Fruit fly (Drosophila melanogaster): Measurements from ENCODE around the gene CG12689.
A peak's percentile ranks its signal among the peaks of the same experiment; 100 is the strongest.

CG12689 gene

DNA sequence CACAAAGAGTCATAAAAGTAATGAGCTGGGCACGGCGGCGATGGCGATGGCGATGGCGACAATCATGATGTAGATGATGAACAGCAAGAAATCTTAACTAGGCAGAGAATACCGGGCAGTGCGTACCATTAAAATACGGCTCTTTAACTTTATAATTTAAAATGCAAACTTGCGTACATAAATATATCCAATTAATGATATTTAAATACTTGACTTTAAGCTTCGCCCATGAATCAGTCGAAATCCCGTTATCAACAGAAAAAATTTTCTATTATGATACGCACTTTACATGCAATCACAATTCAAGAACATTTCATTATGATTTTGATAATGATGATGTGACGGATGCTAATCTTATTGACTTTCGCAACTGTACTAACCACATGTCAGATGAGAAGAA is 6.9 kb downstream of the CG12689 start (continued):
- TF ChIP-seq Spps (tag; optimal IDR thresholded peaks at IDR 0.05), result no peak
- no peak for TF ChIP-seq CG8359 (GFP tag; optimal IDR thresholded peaks at IDR 0.05; ENCODE audit: borderline replicate concordance)
- TF ChIP-seq CG2889 (GFP tag; IDR thresholded peaks at IDR 0.05), result no peak
- TF ChIP-seq CG42726 (GFP tag; IDR thresholded peaks at IDR 0.05; ENCODE audit: partially characterized antibody), result no peak
- no peak for TF ChIP-seq exex (tag; optimal IDR thresholded peaks at IDR 0.05)
- TF ChIP-seq rib (GFP tag; IDR thresholded peaks at IDR 0.05), result no peak
- TF ChIP-seq HmgZ (tag; optimal IDR thresholded peaks at IDR 0.05), result no peak
- no peak for TF ChIP-seq CG11247 (GFP tag; IDR thresholded peaks at IDR 0.05)
- no peak for TF ChIP-seq dimm (GFP tag; IDR thresholded peaks at IDR 0.05)
- no peak for TF ChIP-seq CG9797 (GFP tag; optimal IDR thresholded peaks at IDR 0.05)
- TF ChIP-seq CG11456 (GFP tag; IDR thresholded peaks at IDR 0.05), result no peak
- TF ChIP-seq TFAM (GFP tag; optimal IDR thresholded peaks at IDR 0.05), result no peak
- TF ChIP-seq CG10431 (GFP tag; optimal IDR thresholded peaks at IDR 0.05), result no peak
- no peak for TF ChIP-seq Gug (GFP tag; IDR thresholded peaks at IDR 0.05)
- TF ChIP-seq CG4282 (GFP tag; optimal IDR thresholded peaks at IDR 0.05), result no peak
- no peak for TF ChIP-seq CG7745 (tag; optimal IDR thresholded peaks at IDR 0.05)
- TF ChIP-seq CG18476 (GFP tag; optimal IDR thresholded peaks at IDR 0.05), result no peak
- TF ChIP-seq CG8765 (GFP tag; IDR thresholded peaks at IDR 0.05), result no peak
- peak; percentile 50 for TF ChIP-seq slbo (GFP tag; IDR thresholded peaks at IDR 0.05)
- TF ChIP-seq CG7839 (tag; optimal IDR thresholded peaks at IDR 0.05), result peak; percentile 39
- no peak for TF ChIP-seq odd (GFP tag; optimal IDR thresholded peaks at IDR 0.05)
- no peak for TF ChIP-seq dpn (GFP tag; optimal IDR thresholded peaks at IDR 0.05)
- TF ChIP-seq fd3F (GFP tag; optimal IDR thresholded peaks at IDR 0.05), result no peak
- peak; percentile 13 for TF ChIP-seq phol (tag; optimal IDR thresholded peaks at IDR 0.05)
- TF ChIP-seq bbx (GFP tag; IDR thresholded peaks at IDR 0.05; ENCODE audit: partially characterized antibody), result no peak
- no peak for TF ChIP-seq twi (tag; optimal IDR thresholded peaks at IDR 0.05)
- TF ChIP-seq knrl (GFP tag; IDR thresholded peaks at IDR 0.05; ENCODE audit: partially characterized antibody), result no peak
- no peak for TF ChIP-seq HLH4C (GFP tag; IDR thresholded peaks at IDR 0.05; ENCODE audit: partially characterized antibody)
- TF ChIP-seq Nf-YA (GFP tag; IDR thresholded peaks at IDR 0.05), result no peak
- no peak for TF ChIP-seq CG17385 (GFP tag; optimal IDR thresholded peaks at IDR 0.05)
- no peak for TF ChIP-seq crol (GFP tag; IDR thresholded peaks at IDR 0.05)
- TF ChIP-seq gsb-n (tag; optimal IDR thresholded peaks at IDR 0.05), result no peak
- TF ChIP-seq Six4 (GFP tag; optimal IDR thresholded peaks at IDR 0.05), result no peak
- TF ChIP-seq Atf6 (GFP tag; IDR thresholded peaks at IDR 0.05), result 0 out of 2 replicates have a peak, but pooled peaks have one; percentile 22
- TF ChIP-seq CG3407 (GFP tag; optimal IDR thresholded peaks at IDR 0.05), result no peak
- TF ChIP-seq CG15479 (GFP tag; optimal IDR thresholded peaks at IDR 0.05), result no peak
- no peak for TF ChIP-seq ttk (GFP tag; IDR thresholded peaks at IDR 0.05)
- TF ChIP-seq CG8388 (GFP tag; optimal IDR thresholded peaks at IDR 0.05), result no peak
- TF ChIP-seq repo (GFP tag; optimal IDR thresholded peaks at IDR 0.05), result no peak
- no peak for TF ChIP-seq Mrtf (GFP tag; IDR thresholded peaks at IDR 0.05)
- TF ChIP-seq Med (GFP tag), result peak; percentile 31
- no peak for TF ChIP-seq CG1233 (GFP tag; optimal IDR thresholded peaks at IDR 0.05)
- no peak for TF ChIP-seq tup (GFP tag; optimal IDR thresholded peaks at IDR 0.05)
- no peak for TF ChIP-seq CG17912 (GFP tag; optimal IDR thresholded peaks at IDR 0.05)
- no peak for TF ChIP-seq ab (GFP tag; optimal IDR thresholded peaks at IDR 0.05)
- TF ChIP-seq ase (GFP tag; IDR thresholded peaks at IDR 0.05), result no peak
- TF ChIP-seq CG12769 (tag; optimal IDR thresholded peaks at IDR 0.05), result no peak
- no peak for TF ChIP-seq Fer2 (tag; optimal IDR thresholded peaks at IDR 0.05)
- no peak for TF ChIP-seq CG17186 (GFP tag; optimal IDR thresholded peaks at IDR 0.05)
- TF ChIP-seq esg (GFP tag; conservative IDR thresholded peaks at IDR 0.05), result no peak
- no peak for TF ChIP-seq CG18011 (GFP tag; optimal IDR thresholded peaks at IDR 0.05)
- peak; percentile 70 for TF ChIP-seq CG11695 (GFP tag; IDR thresholded peaks at IDR 0.05)
